Worm (Caenorhabditis elegans): ENCODE measurements around the gene mmab-1.
"Not testable (repeated sequence)": the region's sequence is repeated elsewhere in the genome, so short reads cannot be mapped to it uniquely, and the experiment has no call there.

The mmab-1 gene

DNA sequence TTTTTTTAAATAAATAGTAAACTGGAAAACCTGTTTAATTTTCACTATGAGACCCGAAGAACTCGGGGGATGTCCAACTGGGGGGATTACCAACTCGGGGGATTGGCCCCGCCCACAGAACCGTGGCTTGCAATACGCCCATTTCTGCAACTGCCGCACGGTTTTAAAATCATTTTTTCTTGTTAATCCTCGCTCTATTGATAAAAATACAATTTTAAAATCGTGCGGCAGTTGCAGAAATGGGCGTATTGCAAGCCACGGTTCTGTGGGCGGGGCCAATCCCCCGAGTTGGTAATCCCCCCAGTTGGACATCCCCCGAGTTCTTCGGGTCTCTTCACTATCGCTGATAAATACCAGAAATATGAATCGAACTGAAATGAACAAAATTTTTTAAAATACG is at the start of gene mmab-1:
mmab-1 (minus strand) TSS at position 95 of the 400 bp plus-strand sequence.
- TF ChIP-seq flt-1 (GFP tag; IDR thresholded peaks at IDR 0.05); med-1 (GFP tag; optimal IDR thresholded peaks at IDR 0.05; ENCODE audit: insufficient read depth); klf-2 (GFP tag; conservative IDR thresholded peaks at IDR 0.05): not testable (repeated sequence)

DNA sequence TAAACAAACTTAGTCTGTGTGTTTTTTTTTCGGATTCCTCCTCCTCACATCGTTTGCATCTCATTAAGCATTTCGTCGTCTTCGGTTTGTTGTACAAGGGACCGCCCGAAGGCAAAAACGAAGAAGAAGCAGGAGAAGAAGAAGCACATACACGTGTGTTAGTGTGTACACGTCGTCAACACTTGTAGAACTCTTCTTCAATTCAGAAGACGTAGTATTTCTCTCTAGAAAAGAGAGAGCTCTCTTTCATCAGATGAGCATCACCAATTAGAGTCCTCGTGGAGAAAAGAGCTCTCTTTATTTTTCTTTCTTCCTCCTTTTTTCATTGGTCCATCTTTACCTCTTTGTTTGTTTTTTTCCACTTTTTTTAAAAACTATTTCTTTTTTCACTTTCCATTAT is 46.2 kb upstream of the mmab-1 start:
- TF ChIP-seq T22C8.4 (GFP tag; IDR thresholded peaks at IDR 0.05) (no peak), ref-1 (GFP tag; conservative IDR thresholded peaks at IDR 0.05) (no peak), cog-1 (tag; optimal IDR thresholded peaks at IDR 0.05) (no peak)

DNA sequence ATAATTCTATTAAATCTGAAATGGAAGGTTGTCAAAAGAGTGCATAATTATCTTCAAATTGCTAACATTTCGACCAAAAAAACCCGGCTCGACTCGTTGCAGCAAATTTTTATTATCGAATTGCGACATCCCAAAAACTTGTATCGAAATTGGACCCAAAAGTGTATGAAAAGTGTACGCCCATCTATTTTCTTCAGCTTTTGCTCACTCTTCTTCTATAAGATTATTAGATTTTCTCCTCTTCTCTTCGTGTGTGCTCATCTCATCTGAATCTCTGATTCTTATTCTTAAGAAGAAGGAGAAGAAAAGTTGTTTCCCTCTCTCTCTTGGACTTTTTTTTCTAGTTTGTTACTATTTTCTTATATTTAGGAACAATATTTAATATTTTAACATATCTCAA is 45.3 kb upstream of the mmab-1 start:
- TF ChIP-seq ztf-23 (GFP tag; IDR thresholded peaks at IDR 0.05) (no peak), flt-1 (GFP tag; IDR thresholded peaks at IDR 0.05) (no peak), klf-2 (GFP tag; conservative IDR thresholded peaks at IDR 0.05) (no peak), tab-1 (GFP tag; IDR thresholded peaks at IDR 0.05) (no peak), ztf-29 (GFP tag; IDR thresholded peaks at IDR 0.05) (no peak), ref-1 (GFP tag; conservative IDR thresholded peaks at IDR 0.05) (no peak), cog-1 (tag; optimal IDR thresholded peaks at IDR 0.05) (no peak), med-1 (GFP tag; optimal IDR thresholded peaks at IDR 0.05; ENCODE audit: insufficient read depth) (no peak), T22C8.4 (GFP tag; IDR thresholded peaks at IDR 0.05) (no peak)

DNA sequence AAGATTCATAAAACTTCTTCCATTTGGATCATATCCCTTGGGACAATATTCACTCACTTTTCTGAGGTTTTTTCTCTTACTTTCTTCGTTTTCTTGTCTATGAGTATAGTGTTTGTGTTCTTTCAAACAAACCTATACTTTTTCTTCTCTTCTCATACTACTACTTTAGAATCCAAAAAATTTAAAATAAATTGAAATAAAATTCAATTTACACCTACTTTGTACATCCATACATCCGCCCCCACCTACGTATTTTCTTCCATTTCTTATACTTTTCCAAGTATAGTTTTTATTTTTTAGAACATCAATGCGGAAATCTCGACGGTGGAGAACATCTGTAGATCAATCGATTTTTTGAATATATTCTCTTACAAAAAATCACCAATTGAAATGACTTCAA is 43.4 kb upstream of the mmab-1 start, which contains the start of gene nca-2:
nca-2 (plus strand) TSS at position 301 of the 400 bp plus-strand sequence.
- TF ChIP-seq tab-1 (GFP tag; IDR thresholded peaks at IDR 0.05), result no peak
- TF ChIP-seq cog-1 (tag; optimal IDR thresholded peaks at IDR 0.05), result no peak
- TF ChIP-seq med-1 (GFP tag; optimal IDR thresholded peaks at IDR 0.05; ENCODE audit: insufficient read depth), result no peak
- no peak for TF ChIP-seq flt-1 (GFP tag; IDR thresholded peaks at IDR 0.05)
- no peak for TF ChIP-seq ref-1 (GFP tag; conservative IDR thresholded peaks at IDR 0.05)
- TF ChIP-seq ztf-29 (GFP tag; IDR thresholded peaks at IDR 0.05), result no peak
- TF ChIP-seq klf-2 (GFP tag; conservative IDR thresholded peaks at IDR 0.05), result no peak
- TF ChIP-seq ztf-23 (GFP tag; IDR thresholded peaks at IDR 0.05), result no peak
- TF ChIP-seq T22C8.4 (GFP tag; IDR thresholded peaks at IDR 0.05), result no peak

DNA sequence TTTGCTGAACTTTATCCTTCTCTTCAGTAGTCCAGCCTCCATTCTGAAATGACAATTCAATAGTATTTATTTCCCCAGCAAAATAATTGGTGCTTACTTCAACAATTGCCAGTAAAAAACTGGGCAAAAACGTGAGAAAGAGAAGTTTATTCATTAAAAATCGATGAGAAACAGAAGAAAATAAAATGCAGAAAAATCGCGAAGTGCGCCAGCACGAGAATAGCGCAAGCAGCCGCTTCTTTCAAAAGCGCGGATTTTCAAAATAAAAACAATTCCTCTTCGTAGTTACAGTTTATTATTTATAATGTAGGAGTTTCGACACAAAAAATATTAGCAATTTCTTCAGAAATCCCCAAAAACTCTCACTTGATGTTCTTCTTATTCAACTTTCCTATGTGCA is 41.0 kb upstream of the mmab-1 start, which contains the start of gene C27F2.9:
C27F2.9 (minus strand) TSS at position 159 of the 400 bp plus-strand sequence.
- TF ChIP-seq med-1 (GFP tag; optimal IDR thresholded peaks at IDR 0.05; ENCODE audit: insufficient read depth) (peak; percentile 1), ztf-23 (GFP tag; IDR thresholded peaks at IDR 0.05) (peak; percentile 61; the same call in 1 of the 2 replicates), cog-1 (tag; optimal IDR thresholded peaks at IDR 0.05) (no peak), T22C8.4 (GFP tag; IDR thresholded peaks at IDR 0.05) (0 out of 2 replicates have a peak, but pooled peaks have one; percentile 27), ref-1 (GFP tag; conservative IDR thresholded peaks at IDR 0.05) (no peak), tab-1 (GFP tag; IDR thresholded peaks at IDR 0.05) (0 out of 2 replicates have a peak, but pooled peaks have one; percentile 22), flt-1 (GFP tag; IDR thresholded peaks at IDR 0.05) (peak; percentile 76), ztf-29 (GFP tag; IDR thresholded peaks at IDR 0.05) (no peak)

DNA sequence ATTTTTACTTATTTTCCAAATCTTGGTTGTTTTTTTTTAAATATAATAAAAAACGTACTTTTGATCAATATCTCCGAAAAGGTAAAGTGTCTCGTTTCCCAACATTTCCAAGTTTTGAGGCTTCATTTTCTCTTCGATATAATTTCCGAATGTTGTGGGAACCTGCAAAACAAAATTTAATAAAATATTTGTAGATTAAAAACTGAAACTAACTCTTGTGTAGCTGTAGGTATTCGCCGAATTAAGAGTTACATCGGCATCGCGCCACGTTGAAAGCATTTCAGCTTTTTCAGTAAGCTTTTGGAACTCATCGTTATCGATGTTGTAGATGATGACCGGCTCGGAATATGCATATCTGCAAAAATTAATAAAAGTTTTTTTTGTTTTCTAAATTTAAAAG is 40.5 kb upstream of the mmab-1 start, which contains the start of gene vps-22:
vps-22 (minus strand) TSS at position 101 of the 400 bp plus-strand sequence.
- TF ChIP-seq tab-1 (GFP tag; IDR thresholded peaks at IDR 0.05), result no peak
- TF ChIP-seq ref-1 (GFP tag; conservative IDR thresholded peaks at IDR 0.05), result no peak

DNA sequence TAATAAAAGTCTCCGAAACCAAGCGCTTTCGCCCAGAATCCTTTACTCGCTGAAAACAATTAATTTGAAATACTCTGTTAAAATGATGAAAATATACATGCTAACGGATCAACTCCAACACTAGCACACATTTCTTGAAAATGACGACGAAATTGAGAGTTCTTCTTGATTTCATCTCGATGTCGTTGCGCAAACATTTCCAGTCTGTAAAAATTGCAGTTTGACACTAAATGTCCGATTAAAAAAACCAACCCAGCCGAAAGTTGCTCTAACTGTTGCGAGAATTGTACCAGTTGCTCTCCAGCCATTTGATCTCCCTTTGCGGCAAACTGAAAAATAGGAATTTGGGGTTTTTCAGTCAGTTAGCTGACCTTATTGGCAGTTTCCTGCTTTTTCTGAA is 39.4 kb upstream of the mmab-1 start:
- TF ChIP-seq ztf-23 (GFP tag; IDR thresholded peaks at IDR 0.05), result no peak
- TF ChIP-seq tab-1 (GFP tag; IDR thresholded peaks at IDR 0.05), result no peak
- TF ChIP-seq T22C8.4 (GFP tag; IDR thresholded peaks at IDR 0.05), result no peak
- no peak for TF ChIP-seq cog-1 (tag; optimal IDR thresholded peaks at IDR 0.05)

DNA sequence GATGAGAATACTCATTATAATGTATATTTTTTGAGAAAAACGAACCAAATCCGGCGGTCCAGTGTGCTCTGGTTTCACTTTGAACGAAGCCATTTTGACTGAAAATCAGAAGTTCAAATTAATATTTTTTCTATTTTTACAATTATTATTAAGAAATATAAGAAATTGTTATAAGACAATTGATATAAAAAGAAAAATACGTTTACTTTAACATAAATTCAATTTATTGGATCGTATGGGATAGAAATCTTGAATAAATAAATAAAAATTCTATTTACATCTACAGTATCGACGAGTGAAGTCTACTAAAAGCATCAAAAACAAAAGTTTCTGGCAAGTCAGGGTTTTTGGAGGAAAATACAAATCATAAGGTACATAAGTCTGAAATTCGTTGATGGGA is 38.3 kb upstream of the mmab-1 start, which contains the start of gene C27F2.4:
C27F2.4 (minus strand) TSS at position 101 of the 400 bp plus-strand sequence.
- no peak for TF ChIP-seq tab-1 (GFP tag; IDR thresholded peaks at IDR 0.05)
- no peak for TF ChIP-seq cog-1 (tag; optimal IDR thresholded peaks at IDR 0.05)
- TF ChIP-seq med-1 (GFP tag; optimal IDR thresholded peaks at IDR 0.05; ENCODE audit: insufficient read depth), result no peak
- no peak for TF ChIP-seq ztf-29 (GFP tag; IDR thresholded peaks at IDR 0.05)
- TF ChIP-seq ztf-23 (GFP tag; IDR thresholded peaks at IDR 0.05), result no peak
- no peak for TF ChIP-seq ref-1 (GFP tag; conservative IDR thresholded peaks at IDR 0.05)
- no peak for TF ChIP-seq klf-2 (GFP tag; conservative IDR thresholded peaks at IDR 0.05)
- TF ChIP-seq T22C8.4 (GFP tag; IDR thresholded peaks at IDR 0.05), result no peak
- TF ChIP-seq flt-1 (GFP tag; IDR thresholded peaks at IDR 0.05), result no peak

DNA sequence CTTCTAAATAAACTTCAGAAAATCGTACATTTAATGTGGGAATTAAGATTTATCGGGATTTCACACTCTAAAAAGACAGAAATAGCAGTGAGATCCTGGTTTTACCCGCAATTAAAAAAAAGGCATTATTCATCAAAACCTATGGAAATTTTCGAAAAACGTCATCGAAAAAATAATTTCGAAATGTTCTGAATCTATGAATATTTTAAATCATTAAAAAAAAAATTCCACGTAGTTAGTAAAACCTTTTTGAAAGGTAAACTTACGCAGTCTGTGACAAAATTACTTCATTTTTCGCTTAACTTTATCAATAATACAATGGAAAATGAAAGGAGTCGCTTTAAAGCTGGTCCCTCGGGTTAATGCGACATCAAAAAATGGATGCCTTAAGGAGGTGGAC is 34.7 kb upstream of the mmab-1 start, which contains the start of gene C26E6.1:
C26E6.1 (plus strand) TSS at position 301 of the 400 bp plus-strand sequence.
- TF ChIP-seq ztf-23 (GFP tag; IDR thresholded peaks at IDR 0.05) (no peak), tab-1 (GFP tag; IDR thresholded peaks at IDR 0.05) (no peak)

DNA sequence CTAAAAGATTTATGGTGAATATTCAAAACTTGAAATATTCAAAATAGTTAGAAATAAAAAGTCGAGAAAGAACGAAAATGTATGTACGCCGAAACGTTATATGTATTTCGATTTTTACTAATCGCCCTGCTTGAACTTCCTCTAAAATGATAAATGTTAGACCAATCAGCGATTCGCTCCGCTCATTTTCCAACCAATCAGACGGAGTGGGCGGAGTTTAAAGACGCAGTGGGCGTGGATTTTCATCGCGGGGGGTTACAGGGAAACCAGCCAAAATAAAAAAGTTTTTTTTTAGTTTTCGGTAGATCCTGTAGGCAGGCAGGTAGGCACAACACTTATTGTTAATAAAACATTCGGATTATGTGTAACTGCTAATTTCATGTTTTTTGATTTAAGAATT is 31.1 kb upstream of the mmab-1 start:
- TF ChIP-seq cog-1 (tag; optimal IDR thresholded peaks at IDR 0.05) (no peak), ztf-29 (GFP tag; IDR thresholded peaks at IDR 0.05) (no peak), tab-1 (GFP tag; IDR thresholded peaks at IDR 0.05) (no peak), ref-1 (GFP tag; conservative IDR thresholded peaks at IDR 0.05) (no peak), flt-1 (GFP tag; IDR thresholded peaks at IDR 0.05) (no peak), med-1 (GFP tag; optimal IDR thresholded peaks at IDR 0.05; ENCODE audit: insufficient read depth) (no peak), klf-2 (GFP tag; conservative IDR thresholded peaks at IDR 0.05) (no peak), ztf-23 (GFP tag; IDR thresholded peaks at IDR 0.05) (no peak), T22C8.4 (GFP tag; IDR thresholded peaks at IDR 0.05) (no peak)

DNA sequence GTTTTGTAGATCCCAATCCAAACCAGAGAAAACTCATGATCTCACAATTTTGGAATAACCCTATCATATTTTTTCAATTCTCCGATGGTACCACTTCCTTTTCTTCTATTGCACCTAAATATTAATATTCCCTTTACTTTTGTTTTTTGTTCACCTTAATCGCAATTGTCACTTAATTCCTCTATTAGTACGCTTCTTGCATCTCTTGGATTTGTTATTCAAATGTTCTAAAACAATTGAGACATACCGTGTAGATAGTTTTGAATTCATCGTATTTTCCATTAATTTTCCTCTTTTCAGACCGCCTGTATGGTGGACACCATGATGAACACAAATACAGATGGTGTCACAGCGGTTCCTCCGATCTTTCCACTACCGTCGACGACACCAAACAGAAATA is 29.9 kb upstream of the mmab-1 start, which contains the start of gene flh-2:
flh-2 (plus strand) TSS at position 301 of the 400 bp plus-strand sequence.
- no peak for TF ChIP-seq flt-1 (GFP tag; IDR thresholded peaks at IDR 0.05)
- no peak for TF ChIP-seq cog-1 (tag; optimal IDR thresholded peaks at IDR 0.05)
- no peak for TF ChIP-seq med-1 (GFP tag; optimal IDR thresholded peaks at IDR 0.05; ENCODE audit: insufficient read depth)
- TF ChIP-seq tab-1 (GFP tag; IDR thresholded peaks at IDR 0.05), result no peak
- TF ChIP-seq ref-1 (GFP tag; conservative IDR thresholded peaks at IDR 0.05), result no peak
- TF ChIP-seq ztf-23 (GFP tag; IDR thresholded peaks at IDR 0.05), result no peak
- no peak for TF ChIP-seq klf-2 (GFP tag; conservative IDR thresholded peaks at IDR 0.05)
- TF ChIP-seq T22C8.4 (GFP tag; IDR thresholded peaks at IDR 0.05), result no peak
- no peak for TF ChIP-seq ztf-29 (GFP tag; IDR thresholded peaks at IDR 0.05)

Measured in whole organism, midembryonic.